Fruit fly (Drosophila melanogaster) whole organism, embryonic: Measurements from ENCODE around the gene Bfc.

ENCODE experiments used
- CG1602 ChIP-seq: fragments of 200-800 bp; sonication (Bioruptor generic); optimal IDR thresholded peaks from 3 replicates; lab custom pipeline; 2016; ENCODE audit warnings: missing biosample characterization, missing genetic modification characterization
- CG2678 ChIP-seq: fragments of 200-800 bp; sonication (Bioruptor generic); optimal IDR thresholded peaks from 3 replicates; lab custom pipeline; 2019; ENCODE audit warnings: missing biosample characterization, mild to moderate bottlenecking, missing genetic modification characterization, moderate library complexity
- Dfd ChIP-seq, 2 experiments: fragments of >200 bp; optimal IDR thresholded peaks; 2 replicates each; lab custom pipeline; 2017; ENCODE audit warnings: missing biosample characterization in 2 of 2, missing genetic modification characterization in 2 of 2
- HLH4C ChIP-seq: fragments of 200-800 bp; sonication (Bioruptor generic); IDR thresholded peaks from 3 replicates; pipeline ENCODE4 v1.3.6; 2022; ENCODE audit warnings: missing biosample characterization, missing genetic modification characterization; ENCODE audit not compliant: partially characterized antibody
- gem ChIP-seq: fragments of 200-800 bp; sonication (Bioruptor generic); optimal IDR thresholded peaks from 2 replicates; lab custom pipeline; 2019; ENCODE audit warnings: missing biosample characterization, mild to moderate bottlenecking, missing genetic modification characterization, moderate library complexity
- ken ChIP-seq: fragments of 200-800 bp; sonication (Bioruptor generic); IDR thresholded peaks from 3 replicates; pipeline ENCODE4 v1.3.6; 2022; ENCODE audit warnings: missing biosample characterization, missing genetic modification characterization

DNA sequence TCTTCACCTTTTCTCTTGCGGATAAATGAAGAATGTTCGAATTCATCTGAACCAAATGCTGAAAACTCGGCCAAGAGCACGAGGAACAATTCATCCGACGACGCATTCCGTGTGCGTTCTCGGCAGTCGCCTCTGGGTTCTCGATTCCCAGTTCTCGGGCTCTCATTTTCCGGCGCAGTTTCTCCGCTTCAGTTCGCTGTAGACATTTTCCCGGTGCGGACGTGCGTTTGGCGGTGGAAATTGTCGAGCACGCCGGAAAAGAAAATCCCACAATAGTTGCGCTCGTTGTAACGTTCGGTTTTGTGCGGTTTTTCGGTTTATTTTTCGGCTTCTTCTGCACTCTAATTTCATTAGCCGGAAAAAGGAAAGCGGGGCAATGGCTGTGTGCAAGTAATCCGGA lies 25.3 kb downstream of the Bfc start, which contains the start of gene CG32333:
- no peak for TF ChIP-seq ken (GFP tag; lab: Robert Waterston, UW)
- TF ChIP-seq Dfd (GFP tag; optimal IDR thresholded peaks at IDR 0.05; lab: Kevin White, UChicago) = no peak
- no peak for TF ChIP-seq gem
- TF ChIP-seq HLH4C (GFP tag; lab: Robert Waterston, UW) = 0 out of 3 replicates have a peak, but pooled peaks have one; percentile 15
- TF ChIP-seq CG1602 (GFP tag; lab: Kevin White, UChicago) = no peak
- no peak for TF ChIP-seq CG2678 (tag; lab: Kevin White, UChicago)
